Worm (Caenorhabditis elegans) whole organism, mixed stage, embryonic: ENCODE measurements around the gene twk-39.

ENCODE experiments used
- elt-3 ChIP-seq: fragments of 150-350 bp; optimal IDR thresholded peaks from 2 replicates; lab custom pipeline; 2014; ENCODE audit warnings: missing biosample characterization, missing genetic modification characterization
- nhr-76 ChIP-seq: sonication (generic microtip); optimal IDR thresholded peaks from 2 replicates; lab custom pipeline; 2017; ENCODE audit warnings: missing biosample characterization, missing genetic modification characterization
- pha-4 ChIP-seq: fragments of 150-350 bp; optimal IDR thresholded peaks from 2 replicates; lab custom pipeline; 2018; ENCODE audit warnings: missing biosample characterization, missing genetic modification reagents, missing genetic modification characterization
- sem-2 ChIP-seq: fragments of 200-800 bp; sonication (Bioruptor generic); optimal IDR thresholded peaks from 2 replicates; lab custom pipeline; 2018; ENCODE audit warnings: mild to moderate bottlenecking, missing genetic modification characterization, missing compliant biosample characterization
- unc-39 ChIP-seq: fragments of 150-350 bp; optimal IDR thresholded peaks from 2 replicates; lab custom pipeline; 2014; ENCODE audit warnings: missing biosample characterization, missing genetic modification characterization
- ztf-11 ChIP-seq: fragments of 150-350 bp; optimal IDR thresholded peaks from 2 replicates; lab custom pipeline; 2014; ENCODE audit warnings: missing biosample characterization, missing genetic modification characterization

- no peak for TF ChIP-seq elt-3
- no peak for TF ChIP-seq unc-39 (tag; lab: Kevin White, UChicago)
- no peak for TF ChIP-seq pha-4 (tag; lab: Kevin White, UChicago)
- no peak for TF ChIP-seq ztf-11 (tag; lab: Kevin White, UChicago)
- TF ChIP-seq sem-2 (GFP tag; lab: Kevin White, UChicago): no peak
- TF ChIP-seq nhr-76 (tag; lab: Kevin White, UChicago): no peak
Measured at ce11 chrIII:11757892-11758291, 37.7 kb upstream of the twk-39 start.
